Worm (Caenorhabditis elegans) whole organism, L1 larva: ENCODE measurements around the gene clc-11.

Experiments
- aha-1 ChIP-seq: fragments of 150-350 bp; optimal IDR thresholded peaks from 2 replicates; lab custom pipeline; 2014; ENCODE audit warnings: missing biosample characterization, missing genetic modification characterization
- ama-1 ChIP-seq: fragments of 150-350 bp; optimal IDR thresholded peaks from 2 replicates; lab custom pipeline; 2014
- hlh-4 ChIP-seq: sonication (generic microtip); optimal IDR thresholded peaks from 2 replicates; lab custom pipeline; 2016; ENCODE audit warnings: mild to moderate bottlenecking, missing genetic modification characterization, missing compliant biosample characterization
- nhr-76 ChIP-seq: sonication (generic microtip); optimal IDR thresholded peaks from 2 replicates; lab custom pipeline; 2017; ENCODE audit warnings: missing biosample characterization, missing genetic modification characterization
- ztf-4 ChIP-seq: fragments of 150-350 bp; optimal IDR thresholded peaks from 2 replicates; lab custom pipeline; 2014; ENCODE audit warnings: missing biosample characterization, missing genetic modification characterization

DNA sequence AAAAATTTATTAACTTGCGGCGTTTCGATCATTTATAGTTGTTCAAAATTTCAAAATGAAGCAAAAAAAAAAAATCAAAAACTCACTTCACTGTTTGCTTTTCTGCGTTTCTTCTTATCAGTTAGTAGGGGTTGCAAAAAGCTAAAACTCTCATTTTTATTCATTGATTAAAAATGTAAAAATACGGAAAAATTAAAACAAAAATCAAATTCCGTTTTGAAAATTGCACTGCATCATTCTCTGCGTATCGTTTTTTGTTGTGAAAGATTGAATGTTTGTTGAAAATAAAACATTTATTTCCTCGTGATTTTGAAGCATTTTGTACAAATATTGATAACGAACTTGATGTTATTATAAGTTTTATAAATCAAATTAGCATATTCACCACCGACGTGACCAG is 10.3 kb downstream of the clc-11 start:
- TF ChIP-seq hlh-4 (tag; lab: Kevin White, UChicago) (no peak), aha-1 (tag; lab: Kevin White, UChicago) (no peak), nhr-76 (no peak), ztf-4 (tag; lab: Kevin White, UChicago) (no peak), ama-1 (lab: Kevin White, UChicago) (no peak)
